Fruit fly (Drosophila melanogaster) whole organism, adult: ENCODE measurements around the gene Mo25.

Experiments
- CG11617 ChIP-seq: fragments of 200-800 bp; sonication (Bioruptor generic); optimal IDR thresholded peaks from 2 replicates; lab custom pipeline; 2017; ENCODE audit warnings: mild to moderate bottlenecking, missing biosample characterization, missing genetic modification reagents, missing genetic modification characterization
- CG12768 ChIP-seq: fragments of 200-800 bp; sonication (Bioruptor generic); optimal IDR thresholded peaks from 2 replicates; lab custom pipeline; 2017; ENCODE audit warnings: missing biosample characterization, missing genetic modification characterization, mild to moderate bottlenecking, moderate library complexity, missing genetic modification reagents
- CG14711 ChIP-seq: fragments of 200-800 bp; sonication (Bioruptor generic); optimal IDR thresholded peaks from 2 replicates; lab custom pipeline; 2018; ENCODE audit warnings: missing biosample characterization, mild to moderate bottlenecking, missing genetic modification characterization, moderate library complexity
- CG1620 ChIP-seq: fragments of 200-800 bp; sonication (Bioruptor generic); optimal IDR thresholded peaks from 2 replicates; lab custom pipeline; 2016; ENCODE audit warnings: missing biosample characterization, missing genetic modification characterization
- CG33017 ChIP-seq: fragments of 200-800 bp; sonication (Bioruptor generic); optimal IDR thresholded peaks from 2 replicates; lab custom pipeline; 2018; ENCODE audit warnings: missing biosample characterization, mild to moderate bottlenecking, missing genetic modification characterization, moderate library complexity
- CG5204 ChIP-seq: fragments of 200-800 bp; sonication (Bioruptor generic); optimal IDR thresholded peaks from 2 replicates; lab custom pipeline; 2016; ENCODE audit warnings: missing biosample characterization, missing genetic modification characterization
- CG7045 ChIP-seq: fragments of 200-800 bp; sonication (Bioruptor generic); optimal IDR thresholded peaks from 2 replicates; lab custom pipeline; 2017; ENCODE audit warnings: missing biosample characterization, mild to moderate bottlenecking, missing genetic modification characterization
- CG7101 ChIP-seq: fragments of 200-800 bp; sonication (Bioruptor generic); optimal IDR thresholded peaks from 2 replicates; lab custom pipeline; 2018; ENCODE audit warnings: missing biosample characterization, mild to moderate bottlenecking, missing genetic modification characterization, moderate library complexity
- Clk ChIP-seq: fragments of 200-800 bp; sonication (Bioruptor generic); optimal IDR thresholded peaks from 2 replicates; lab custom pipeline; 2017; ENCODE audit warnings: missing biosample characterization, missing genetic modification characterization
- Crg-1 ChIP-seq: fragments of 200-800 bp; sonication (Bioruptor generic); optimal IDR thresholded peaks from 2 replicates; lab custom pipeline; 2016; ENCODE audit warnings: missing biosample characterization, missing genetic modification characterization
- Hr96 ChIP-seq: fragments of 200-800 bp; sonication (Bioruptor generic); optimal IDR thresholded peaks from 2 replicates; lab custom pipeline; 2016; ENCODE audit warnings: missing biosample characterization, missing genetic modification characterization
- Mnt ChIP-seq: fragments of 200-800 bp; sonication (Bioruptor generic); optimal IDR thresholded peaks from 2 replicates; lab custom pipeline; 2016; ENCODE audit warnings: missing biosample characterization, mild to moderate bottlenecking, missing genetic modification characterization
- bab1 ChIP-seq: fragments of 200-800 bp; sonication (Bioruptor generic); optimal IDR thresholded peaks from 3 replicates; lab custom pipeline; 2019; ENCODE audit warnings: missing biosample characterization, mild to moderate bottlenecking, missing genetic modification characterization, moderate library complexity
- cic ChIP-seq: fragments of 200-800 bp; sonication (Bioruptor generic); optimal IDR thresholded peaks from 2 replicates; lab custom pipeline; 2017; ENCODE audit warnings: missing biosample characterization, mild to moderate bottlenecking, missing genetic modification characterization, moderate library complexity
- cnc ChIP-seq, 2 experiments: fragments of >200 bp; optimal IDR thresholded peaks; 2 replicates each; lab custom pipeline; 2017
- kay ChIP-seq: fragments of 200-800 bp; sonication (Bioruptor generic); peaks from one replicate; lab custom pipeline; 2016; ENCODE audit warnings: missing biosample characterization, missing genetic modification characterization, borderline replicate concordance
- ovo ChIP-seq: fragments of 200-800 bp; sonication (Bioruptor generic); optimal IDR thresholded peaks from 2 replicates; lab custom pipeline; 2016; ENCODE audit warnings: missing biosample characterization, missing genetic modification characterization
- pad ChIP-seq: fragments of 200-800 bp; sonication (Bioruptor generic); optimal IDR thresholded peaks from 3 replicates; lab custom pipeline; 2017; ENCODE audit warnings: missing biosample characterization, missing genetic modification characterization, mild to moderate bottlenecking, moderate library complexity, missing genetic modification reagents
- tj ChIP-seq: fragments of 200-800 bp; sonication (Bioruptor generic); optimal IDR thresholded peaks from 3 replicates; lab custom pipeline; 2017; ENCODE audit warnings: missing biosample characterization, mild to moderate bottlenecking, missing genetic modification characterization, moderate library complexity
- toe ChIP-seq: fragments of 200-800 bp; sonication (Bioruptor generic); optimal IDR thresholded peaks from 2 replicates; lab custom pipeline; 2016; ENCODE audit warnings: missing biosample characterization, missing genetic modification characterization

Mo25 gene

DNA sequence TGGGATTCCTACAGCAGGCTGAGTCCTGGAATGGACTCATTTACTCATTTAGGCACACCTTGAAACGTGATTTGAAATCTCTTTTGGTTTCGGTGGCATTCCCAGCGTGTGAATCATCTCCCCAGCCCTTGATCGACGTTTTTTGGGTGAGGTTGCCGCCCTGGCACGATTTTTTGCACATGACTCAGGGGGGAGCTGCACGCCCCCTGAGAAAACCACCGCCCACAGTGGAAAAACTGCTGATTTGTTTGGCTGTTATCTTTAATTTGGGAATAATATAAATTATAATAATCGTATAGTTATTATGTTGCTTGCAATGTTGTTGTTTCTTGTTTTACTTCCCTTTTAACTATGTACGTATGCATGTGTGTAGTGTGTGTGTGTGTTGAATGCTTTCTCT, 2.3 kb downstream of the Mo25 start:
- TF ChIP-seq CG33017 (tag; lab: Kevin White, UChicago) (no peak), bab1 (GFP tag; lab: Kevin White, UChicago) (peak; percentile 58), tj (GFP tag; lab: Kevin White, UChicago) (peak; percentile 72), CG14711 (tag; lab: Kevin White, UChicago) (peak; percentile 10), ovo (GFP tag; lab: Kevin White, UChicago) (no peak), Clk (GFP tag; lab: Kevin White, UChicago) (no peak), Hr96 (GFP tag; lab: Kevin White, UChicago) (peak; percentile 1), CG7101 (tag; lab: Kevin White, UChicago) (peak; percentile 37), CG12768 (GFP tag; lab: Kevin White, UChicago) (no peak), Crg-1 (no peak), CG1620 (GFP tag; lab: Kevin White, UChicago) (no peak), Mnt (peak; percentile 78), cic (GFP tag; lab: Kevin White, UChicago) (no peak), pad (GFP tag; lab: Kevin White, UChicago) (no peak), CG11617 (peak; percentile 52), CG5204 (GFP tag; lab: Kevin White, UChicago) (no peak), kay (GFP tag; lab: Kevin White, UChicago) (peak; percentile 94), toe (GFP tag; lab: Kevin White, UChicago) (no peak), cnc (optimal IDR thresholded peaks at IDR 0.05; lab: Kevin White, UChicago) (no peak)

DNA sequence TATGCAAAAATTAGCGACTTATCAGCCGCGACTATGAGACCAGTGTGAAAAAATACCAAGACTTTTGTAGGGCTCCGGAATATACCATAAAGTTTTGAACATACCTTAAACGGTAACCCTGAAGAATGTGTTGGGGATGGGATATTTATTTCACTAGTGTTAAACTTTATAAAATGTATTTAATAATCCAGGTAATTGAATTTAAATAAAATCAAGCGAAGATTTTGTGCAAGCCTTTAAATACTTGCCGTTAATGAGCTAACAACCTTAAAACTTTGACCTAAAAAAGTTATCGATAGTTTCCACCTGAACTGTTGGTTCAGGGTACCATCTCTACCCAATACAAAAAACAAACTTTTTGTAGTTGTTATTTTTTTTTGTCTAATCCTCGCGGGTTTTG, 3.1 kb downstream of the Mo25 start, which contains the start of gene CG4101:
CG4101 (plus strand) TSS at position 335 of the 400 bp plus-strand sequence.
- TF ChIP-seq CG12768 (GFP tag; lab: Kevin White, UChicago) = peak; percentile 82
- TF ChIP-seq CG33017 (tag; lab: Kevin White, UChicago) = peak; percentile 84
- TF ChIP-seq toe (GFP tag; lab: Kevin White, UChicago) = peak; percentile 95
- TF ChIP-seq CG14711 (tag; lab: Kevin White, UChicago) = peak; percentile 96
- TF ChIP-seq CG7045 (GFP tag; lab: Kevin White, UChicago) = peak; percentile 74
- TF ChIP-seq Crg-1 = peak; percentile 84
- peak; percentile 90 for TF ChIP-seq CG7101 (tag; lab: Kevin White, UChicago)
- peak; percentile 89 for TF ChIP-seq bab1 (GFP tag; lab: Kevin White, UChicago)
- peak; percentile 11 for TF ChIP-seq cic (GFP tag; lab: Kevin White, UChicago)
- peak; percentile 81 for TF ChIP-seq Mnt
- peak; percentile 85 for TF ChIP-seq Hr96 (GFP tag; lab: Kevin White, UChicago)
- TF ChIP-seq CG11617 = peak; percentile 79
- peak; percentile 81 for TF ChIP-seq ovo (GFP tag; lab: Kevin White, UChicago)
- TF ChIP-seq kay (GFP tag; lab: Kevin White, UChicago) = peak; percentile 96
- TF ChIP-seq CG5204 (GFP tag; lab: Kevin White, UChicago) = peak; percentile 93
- TF ChIP-seq Clk (GFP tag; lab: Kevin White, UChicago) = peak; percentile 80
- no peak for TF ChIP-seq cnc (optimal IDR thresholded peaks at IDR 0.05; lab: Kevin White, UChicago)
- TF ChIP-seq tj (GFP tag; lab: Kevin White, UChicago) = peak; percentile 60
- peak; percentile 66 for TF ChIP-seq pad (GFP tag; lab: Kevin White, UChicago)
- peak; percentile 93 for TF ChIP-seq CG1620 (GFP tag; lab: Kevin White, UChicago)

dm6 chr3L:16610201-16610600, 5.1 kb downstream of the Mo25 start, which contains the start of gene Prosbeta6:
Prosbeta6 (minus strand) TSS chr3L:16610418.
- peak; percentile 42 for TF ChIP-seq bab1 (GFP tag; lab: Kevin White, UChicago)
- no peak for TF ChIP-seq CG7045 (GFP tag; lab: Kevin White, UChicago)
- TF ChIP-seq tj (GFP tag; lab: Kevin White, UChicago) = no peak
- TF ChIP-seq CG14711 (tag; lab: Kevin White, UChicago) = peak; percentile 38
- peak; percentile 71 to 76 for TF ChIP-seq cnc (optimal IDR thresholded peaks at IDR 0.05; lab: Kevin White, UChicago)
- TF ChIP-seq CG11617 = no peak

- TF ChIP-seq CG7045 (GFP tag; lab: Kevin White, UChicago) = peak; percentile 64
- no peak for TF ChIP-seq tj (GFP tag; lab: Kevin White, UChicago)
- no peak for TF ChIP-seq kay (GFP tag; lab: Kevin White, UChicago)
- TF ChIP-seq Hr96 (GFP tag; lab: Kevin White, UChicago) = peak; percentile 65
- TF ChIP-seq Mnt = peak; percentile 61
- TF ChIP-seq cnc (optimal IDR thresholded peaks at IDR 0.05; lab: Kevin White, UChicago) = no peak
- peak; percentile 49 for TF ChIP-seq CG14711 (tag; lab: Kevin White, UChicago)
- TF ChIP-seq ovo (GFP tag; lab: Kevin White, UChicago) = no peak
- TF ChIP-seq cic (GFP tag; lab: Kevin White, UChicago) = peak; percentile 21
- peak; percentile 47 for TF ChIP-seq toe (GFP tag; lab: Kevin White, UChicago)
- peak; percentile 63 for TF ChIP-seq CG12768 (GFP tag; lab: Kevin White, UChicago)
- peak; percentile 32 for TF ChIP-seq pad (GFP tag; lab: Kevin White, UChicago)
- TF ChIP-seq Crg-1 = peak; percentile 50
- peak; percentile 69 for TF ChIP-seq bab1 (GFP tag; lab: Kevin White, UChicago)
- TF ChIP-seq Clk (GFP tag; lab: Kevin White, UChicago) = no peak
- no peak for TF ChIP-seq CG5204 (GFP tag; lab: Kevin White, UChicago)
- peak; percentile 43 for TF ChIP-seq CG33017 (tag; lab: Kevin White, UChicago)
- peak; percentile 69 for TF ChIP-seq CG7101 (tag; lab: Kevin White, UChicago)
- peak; percentile 61 for TF ChIP-seq CG1620 (GFP tag; lab: Kevin White, UChicago)
- TF ChIP-seq CG11617 = peak; percentile 36
These were observed 6.2 kb downstream of the Mo25 start, which contains the start of gene CG4098 for dm6 chr3L:16609120-16609519. CG4098 (minus strand) TSS chr3L:16609347.

DNA sequence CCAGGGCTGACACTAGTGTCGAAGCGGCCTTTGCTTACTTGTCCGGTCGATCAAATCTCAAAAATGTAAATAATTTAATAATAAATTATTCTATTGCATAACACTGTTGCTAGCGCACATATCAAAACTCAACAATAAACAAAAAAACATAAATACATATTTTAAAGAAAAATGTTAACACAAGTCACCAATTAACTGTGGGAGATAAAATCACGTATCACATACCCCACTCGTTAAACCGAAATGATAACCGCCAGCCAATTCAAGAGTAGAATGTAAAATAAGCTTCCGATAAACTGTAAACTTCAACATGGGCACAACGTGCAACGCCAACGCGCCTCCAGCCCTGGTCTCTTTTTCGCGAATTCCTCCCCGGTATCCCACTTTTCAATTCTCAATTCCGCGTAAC, 12.5 kb downstream of the Mo25 start, which contains the start of gene Arts:
Arts (plus strand) TSS at position 116 of the 409 bp plus-strand sequence.
- TF ChIP-seq Clk (GFP tag; lab: Kevin White, UChicago) = no peak
- peak; percentile 28 for TF ChIP-seq pad (GFP tag; lab: Kevin White, UChicago)
- TF ChIP-seq CG7101 (tag; lab: Kevin White, UChicago) = peak; percentile 38
- TF ChIP-seq toe (GFP tag; lab: Kevin White, UChicago) = peak; percentile 51
- peak; percentile 67 for TF ChIP-seq CG11617
- peak; percentile 0 for TF ChIP-seq CG1620 (GFP tag; lab: Kevin White, UChicago)
- no peak for TF ChIP-seq CG12768 (GFP tag; lab: Kevin White, UChicago)
- TF ChIP-seq Crg-1 = peak; percentile 22
- peak; percentile 77 for TF ChIP-seq Mnt
- TF ChIP-seq kay (GFP tag; lab: Kevin White, UChicago) = no peak
- peak; percentile 29 for TF ChIP-seq CG7045 (GFP tag; lab: Kevin White, UChicago)
- TF ChIP-seq cic (GFP tag; lab: Kevin White, UChicago) = no peak
- TF ChIP-seq tj (GFP tag; lab: Kevin White, UChicago) = peak; percentile 26
- peak; percentile 27 for TF ChIP-seq bab1 (GFP tag; lab: Kevin White, UChicago)
- TF ChIP-seq CG14711 (tag; lab: Kevin White, UChicago) = peak; percentile 30
- TF ChIP-seq CG5204 (GFP tag; lab: Kevin White, UChicago) = peak; percentile 48
- TF ChIP-seq ovo (GFP tag; lab: Kevin White, UChicago) = peak; percentile 17
- peak; percentile 12 for TF ChIP-seq Hr96 (GFP tag; lab: Kevin White, UChicago)
- no peak for TF ChIP-seq cnc (optimal IDR thresholded peaks at IDR 0.05; lab: Kevin White, UChicago)
- no peak for TF ChIP-seq CG33017 (tag; lab: Kevin White, UChicago)
